Worm (Caenorhabditis elegans) whole organism, L1 larva: Measurements from ENCODE around the gene C45G9.6.

Source experiments
- C04F5.9 ChIP-seq: sonication (generic microtip); optimal IDR thresholded peaks from 2 replicates; lab custom pipeline; 2016; ENCODE audit warnings: missing genetic modification characterization, missing compliant biosample characterization
- F16B12.6 ChIP-seq: fragments of 150-350 bp; optimal IDR thresholded peaks from 2 replicates; lab custom pipeline; 2014; ENCODE audit warnings: missing biosample characterization, missing genetic modification characterization
- aha-1 ChIP-seq: fragments of 150-350 bp; optimal IDR thresholded peaks from 2 replicates; lab custom pipeline; 2014; ENCODE audit warnings: missing biosample characterization, missing genetic modification characterization
- alr-1 ChIP-seq: fragments of 200-800 bp; sonication (Bioruptor generic); optimal IDR thresholded peaks from 2 replicates; lab custom pipeline; 2018; ENCODE audit warnings: borderline replicate concordance, mild to moderate bottlenecking, missing genetic modification characterization, missing compliant biosample characterization
- aly-2 ChIP-seq: fragments of 150-350 bp; optimal IDR thresholded peaks from 2 replicates; lab custom pipeline; 2014; ENCODE audit warnings: missing biosample characterization, missing genetic modification characterization
- blmp-1 ChIP-seq: fragments of 150-350 bp; optimal IDR thresholded peaks from 2 replicates; lab custom pipeline; 2014; ENCODE audit warnings: missing biosample characterization, missing genetic modification characterization
- ceh-63 ChIP-seq: fragments of 200-800 bp; sonication (Bioruptor generic); optimal IDR thresholded peaks from 2 replicates; lab custom pipeline; 2018; ENCODE audit warnings: mild to moderate bottlenecking, missing genetic modification characterization, missing compliant biosample characterization
- dpl-1 ChIP-seq, 3 experiments: fragments of 150-350 bp in 2 of 3; sonication (generic microtip) in 1 of 3; optimal IDR thresholded peaks; 2 replicates each; lab custom pipeline; 2014 to 2017; ENCODE audit warnings: missing biosample characterization in 3 of 3, missing genetic modification characterization in 3 of 3, missing genetic modification reagents in 3 of 3
- dsc-1 ChIP-seq: sonication (generic microtip); optimal IDR thresholded peaks from 2 replicates; lab custom pipeline; 2016; ENCODE audit warnings: mild to moderate bottlenecking, missing genetic modification characterization, missing compliant biosample characterization
- efl-1 ChIP-seq, 4 experiments: fragments of 150-350 bp; optimal IDR thresholded peaks in 3 of 4; peaks in 1 of 4; 1 replicate in 1 of 4; 2 replicates in 3 of 4; lab custom pipeline; 2014; ENCODE audit warnings: missing biosample characterization in 2 of 4, missing genetic modification characterization in 2 of 4, missing genetic modification reagents in 2 of 4
- efl-3 ChIP-seq: fragments of 200-800 bp; sonication (Bioruptor generic); optimal IDR thresholded peaks from 2 replicates; lab custom pipeline; 2018; ENCODE audit warnings: mild to moderate bottlenecking, missing genetic modification characterization, missing compliant biosample characterization
- elt-2 ChIP-seq: sonication (generic microtip); optimal IDR thresholded peaks from 2 replicates; lab custom pipeline; 2016; ENCODE audit warnings: missing genetic modification characterization, mild to moderate bottlenecking, inconsistent platforms, missing compliant biosample characterization, missing genetic modification reagents
- ets-5 ChIP-seq: fragments of 200-800 bp; sonication (Bioruptor generic); IDR thresholded peaks from 2 replicates; pipeline ENCODE4 v1.3.6; 2022; ENCODE audit warnings: missing genetic modification characterization, missing compliant biosample characterization
- fkh-4 ChIP-seq: sonication (generic microtip); optimal IDR thresholded peaks from 2 replicates; lab custom pipeline; 2016; ENCODE audit warnings: missing compliant biosample characterization, missing genetic modification characterization, borderline replicate concordance
- fkh-8 ChIP-seq: sonication (generic microtip); optimal IDR thresholded peaks from 2 replicates; lab custom pipeline; 2016; ENCODE audit warnings: mild to moderate bottlenecking, missing genetic modification characterization, missing compliant biosample characterization
- fos-1 ChIP-seq: fragments of 150-350 bp; optimal IDR thresholded peaks from 2 replicates; lab custom pipeline; 2014; ENCODE audit warnings: missing biosample characterization, missing genetic modification characterization
- hlh-17 ChIP-seq: fragments of 200-800 bp; sonication (Bioruptor generic); optimal IDR thresholded peaks from 2 replicates; lab custom pipeline; 2018; ENCODE audit warnings: missing genetic modification characterization, mild to moderate bottlenecking, missing compliant biosample characterization, moderate library complexity, borderline replicate concordance
- irx-1 ChIP-seq: sonication (generic microtip); optimal IDR thresholded peaks from 2 replicates; lab custom pipeline; 2016; ENCODE audit warnings: missing genetic modification characterization, missing compliant biosample characterization
- isw-1 ChIP-seq: fragments of 200-800 bp; sonication (Bioruptor generic); IDR thresholded peaks from 2 replicates; pipeline ENCODE4 v1.3.6; 2022; ENCODE audit warnings: missing genetic modification characterization, missing compliant biosample characterization
- jun-1 ChIP-seq: fragments of 150-350 bp; optimal IDR thresholded peaks from 2 replicates; lab custom pipeline; 2014; ENCODE audit warnings: missing biosample characterization, missing genetic modification reagents, missing genetic modification characterization
- lin-13 ChIP-seq: fragments of 150-350 bp; optimal IDR thresholded peaks from 2 replicates; lab custom pipeline; 2014; ENCODE audit warnings: missing biosample characterization, missing genetic modification reagents, missing genetic modification characterization
- lin-35 ChIP-seq, 2 experiments: fragments of 150-350 bp; optimal IDR thresholded peaks; 2 replicates each; lab custom pipeline; 2014; ENCODE audit warnings: missing biosample characterization in 2 of 2, missing genetic modification characterization in 2 of 2, missing genetic modification reagents in 2 of 2
- lir-3 ChIP-seq: sonication (generic microtip); optimal IDR thresholded peaks from 2 replicates; lab custom pipeline; 2016; ENCODE audit warnings: mild to moderate bottlenecking, missing genetic modification characterization, moderate library complexity, missing compliant biosample characterization; ENCODE audit not compliant: poor library complexity
- lsy-2 ChIP-seq, 2 experiments: fragments of 150-350 bp; optimal IDR thresholded peaks; 2 replicates each; lab custom pipeline; 2014; ENCODE audit warnings: missing biosample characterization in 2 of 2, missing genetic modification characterization in 2 of 2
- mep-1 ChIP-seq: fragments of 150-350 bp; optimal IDR thresholded peaks from 2 replicates; lab custom pipeline; 2014; ENCODE audit warnings: missing biosample characterization, missing genetic modification characterization
- nhr-12 ChIP-seq: sonication (generic microtip); optimal IDR thresholded peaks from 2 replicates; lab custom pipeline; 2017; ENCODE audit warnings: missing biosample characterization, missing genetic modification characterization
- nhr-237 ChIP-seq: fragments of 150-350 bp; optimal IDR thresholded peaks from 2 replicates; lab custom pipeline; 2014; ENCODE audit warnings: missing biosample characterization, missing genetic modification characterization
- nhr-71 ChIP-seq: sonication (generic microtip); optimal IDR thresholded peaks from 2 replicates; lab custom pipeline; 2016; ENCODE audit warnings: mild to moderate bottlenecking, missing genetic modification characterization, moderate library complexity, missing compliant biosample characterization
- nhr-77 ChIP-seq: fragments of 150-350 bp; optimal IDR thresholded peaks from 2 replicates; lab custom pipeline; 2014; ENCODE audit warnings: missing biosample characterization, missing genetic modification characterization
- nhr-85 ChIP-seq: sonication (generic microtip); peaks from one replicate; lab custom pipeline; 2016; ENCODE audit warnings: missing genetic modification characterization, inconsistent platforms, missing compliant biosample characterization
- pag-3 ChIP-seq: sonication (generic microtip); optimal IDR thresholded peaks from 2 replicates; lab custom pipeline; 2017; ENCODE audit warnings: missing genetic modification characterization, mild to moderate bottlenecking, missing compliant biosample characterization, antibody characterized with exemption, borderline replicate concordance; ENCODE audit not compliant: insufficient read depth
- pax-3 ChIP-seq: fragments of 200-800 bp; sonication (Bioruptor generic); optimal IDR thresholded peaks from 2 replicates; lab custom pipeline; 2018; ENCODE audit warnings: mild to moderate bottlenecking, missing genetic modification characterization, moderate library complexity, missing compliant biosample characterization
- pqm-1 ChIP-seq: sonication (generic microtip); optimal IDR thresholded peaks from 3 replicates; lab custom pipeline; 2017; ENCODE audit warnings: missing biosample characterization, missing genetic modification characterization
- skn-1 ChIP-seq: fragments of 150-350 bp; optimal IDR thresholded peaks from 2 replicates; lab custom pipeline; 2014; ENCODE audit warnings: missing biosample characterization, missing genetic modification characterization
- snpc-4 ChIP-seq: fragments of 150-350 bp; optimal IDR thresholded peaks from 2 replicates; lab custom pipeline; 2014; ENCODE audit warnings: missing biosample characterization, missing genetic modification characterization
- snu-23 ChIP-seq: sonication (generic microtip); optimal IDR thresholded peaks from 2 replicates; lab custom pipeline; 2016; ENCODE audit warnings: missing genetic modification characterization, missing compliant biosample characterization
- sox-4 ChIP-seq: sonication (generic microtip); optimal IDR thresholded peaks from 2 replicates; lab custom pipeline; 2016; ENCODE audit warnings: missing genetic modification characterization, missing compliant biosample characterization
- sptf-1 ChIP-seq: fragments of 150-350 bp; optimal IDR thresholded peaks from 2 replicates; lab custom pipeline; 2014; ENCODE audit warnings: missing biosample characterization, missing genetic modification characterization
- sup-37 ChIP-seq: fragments of 200-800 bp; sonication (Bioruptor generic); optimal IDR thresholded peaks from 2 replicates; lab custom pipeline; 2018; ENCODE audit warnings: mild to moderate bottlenecking, missing genetic modification characterization, missing compliant biosample characterization
- swsn-7 ChIP-seq: sonication (generic microtip); optimal IDR thresholded peaks from 2 replicates; lab custom pipeline; 2016; ENCODE audit warnings: missing genetic modification characterization, missing compliant biosample characterization
- tlp-1 ChIP-seq: fragments of 150-350 bp; optimal IDR thresholded peaks from 2 replicates; lab custom pipeline; 2014; ENCODE audit warnings: missing biosample characterization, missing genetic modification characterization
- unc-130 ChIP-seq: fragments of 150-350 bp; optimal IDR thresholded peaks from 2 replicates; lab custom pipeline; 2017; ENCODE audit warnings: missing biosample characterization, missing genetic modification characterization, inconsistent platforms
- unc-30 ChIP-seq: sonication (generic microtip); optimal IDR thresholded peaks from 2 replicates; lab custom pipeline; 2017; ENCODE audit warnings: missing biosample characterization, missing genetic modification characterization
- unc-86 ChIP-seq: sonication (generic microtip); optimal IDR thresholded peaks from 2 replicates; lab custom pipeline; 2016; ENCODE audit warnings: missing genetic modification characterization, missing compliant biosample characterization
- unc-98 ChIP-seq: fragments of 200-800 bp; sonication (Bioruptor generic); IDR thresholded peaks from 2 replicates; pipeline ENCODE4 v1.3.6; 2022; ENCODE audit warnings: missing genetic modification characterization, missing compliant biosample characterization
- xbp-1 ChIP-seq: sonication (generic microtip); optimal IDR thresholded peaks from 2 replicates; lab custom pipeline; 2016; ENCODE audit warnings: missing genetic modification characterization, missing compliant biosample characterization
- zag-1 ChIP-seq: fragments of 150-350 bp; optimal IDR thresholded peaks from 2 replicates; lab custom pipeline; 2014; ENCODE audit warnings: missing biosample characterization, missing genetic modification characterization
- ztf-11 ChIP-seq, 2 experiments: sonication (generic microtip); optimal IDR thresholded peaks; 2 replicates each; lab custom pipeline; 2016 to 2017; ENCODE audit warnings: missing genetic modification characterization in 2 of 2, missing biosample characterization in 1 of 2, missing compliant biosample characterization in 1 of 2
- ztf-4 ChIP-seq: fragments of 150-350 bp; optimal IDR thresholded peaks from 2 replicates; lab custom pipeline; 2014; ENCODE audit warnings: missing biosample characterization, missing genetic modification characterization

C45G9.6 gene

ce11 chrIII:4987666-4988065 is 48.6 kb upstream of the C45G9.6 start:
- no peak for TF ChIP-seq ceh-63 (GFP tag; lab: Kevin White, UChicago)
- no peak for TF ChIP-seq skn-1 (tag; lab: Kevin White, UChicago)
- TF ChIP-seq efl-1 (optimal IDR thresholded peaks at IDR 0.05; lab: Kevin White, UChicago), result no peak
- TF ChIP-seq efl-1 (GFP tag; optimal IDR thresholded peaks at IDR 0.05 in 1 of 2; lab: Kevin White, UChicago), result peak in 1 of 2 experiments; percentile 43
- no peak for TF ChIP-seq sox-4 (tag; lab: Kevin White, UChicago)
- TF ChIP-seq unc-86 (tag; lab: Kevin White, UChicago), result no peak
- no peak for TF ChIP-seq irx-1
- no peak for TF ChIP-seq efl-3
- TF ChIP-seq isw-1, result no peak

- no peak for TF ChIP-seq unc-98 (GFP tag; lab: Robert Waterston, UW)
- no peak for TF ChIP-seq unc-130
- no peak for TF ChIP-seq unc-30
- no peak for TF ChIP-seq pax-3 (tag; lab: Kevin White, UChicago)
- TF ChIP-seq aha-1 (tag; lab: Kevin White, UChicago), result no peak
- TF ChIP-seq efl-3, result no peak
- TF ChIP-seq lin-13 (GFP tag; lab: Kevin White, UChicago), result no peak
- TF ChIP-seq nhr-237 (tag; lab: Kevin White, UChicago), result no peak
- TF ChIP-seq ceh-63 (GFP tag; lab: Kevin White, UChicago), result no peak
- TF ChIP-seq dsc-1 (tag; lab: Kevin White, UChicago), result no peak
- no peak for TF ChIP-seq jun-1 (tag; lab: Kevin White, UChicago)
- TF ChIP-seq unc-86 (tag; lab: Kevin White, UChicago), result no peak
- TF ChIP-seq xbp-1 (tag; lab: Kevin White, UChicago), result peak; percentile 77
- TF ChIP-seq sptf-1 (tag; lab: Kevin White, UChicago), result no peak
- TF ChIP-seq elt-2 (tag; lab: Kevin White, UChicago), result no peak
- no peak for TF ChIP-seq sup-37
- no peak for TF ChIP-seq lir-3
- no peak for TF ChIP-seq C04F5.9 (tag; lab: Kevin White, UChicago)
- TF ChIP-seq swsn-7 (tag; lab: Kevin White, UChicago), result no peak
- no peak for TF ChIP-seq tlp-1 (tag; lab: Kevin White, UChicago)
- TF ChIP-seq dpl-1 (GFP tag; optimal IDR thresholded peaks at IDR 0.05; lab: Kevin White, UChicago), result peak in 2 of 3 experiments; percentile 27 to 34
- TF ChIP-seq ztf-4 (tag; lab: Kevin White, UChicago), result no peak
- TF ChIP-seq ztf-11 (tag; optimal IDR thresholded peaks at IDR 0.05; lab: Kevin White, UChicago), result no peak
- no peak for TF ChIP-seq aly-2 (tag; lab: Kevin White, UChicago)
- peak; percentile 55 for TF ChIP-seq snu-23
- no peak for TF ChIP-seq F16B12.6
- TF ChIP-seq pag-3 (tag; lab: Kevin White, UChicago), result no peak
- TF ChIP-seq zag-1 (tag; lab: Kevin White, UChicago), result no peak
- no peak for TF ChIP-seq isw-1
- TF ChIP-seq lin-35 (GFP tag; optimal IDR thresholded peaks at IDR 0.05; lab: Kevin White, UChicago), result peak; percentile 8 to 46
- TF ChIP-seq sox-4 (tag; lab: Kevin White, UChicago), result no peak
- TF ChIP-seq hlh-17 (GFP tag; lab: Kevin White, UChicago), result no peak
- no peak for TF ChIP-seq fkh-4 (tag; lab: Kevin White, UChicago)
- no peak for TF ChIP-seq fkh-8 (tag; lab: Kevin White, UChicago)
- TF ChIP-seq nhr-77, result no peak
- TF ChIP-seq ets-5 (GFP tag; lab: Robert Waterston, UW), result no peak
- TF ChIP-seq snpc-4 (tag; lab: Kevin White, UChicago), result no peak
- peak; percentile 93 for TF ChIP-seq nhr-85 (tag; lab: Kevin White, UChicago)
- TF ChIP-seq fos-1 (tag; lab: Kevin White, UChicago), result no peak
- TF ChIP-seq lsy-2 (tag; optimal IDR thresholded peaks at IDR 0.05; lab: Kevin White, UChicago), result peak; percentile 7 to 47
- no peak for TF ChIP-seq pqm-1 (tag; lab: Kevin White, UChicago)
- peak in 1 of 2 experiments; percentile 24 for TF ChIP-seq efl-1 (optimal IDR thresholded peaks at IDR 0.05; lab: Kevin White, UChicago)
- peak in 1 of 2 experiments; percentile 89 for TF ChIP-seq efl-1 (GFP tag; optimal IDR thresholded peaks at IDR 0.05 in 1 of 2; lab: Kevin White, UChicago)
- peak; percentile 50 for TF ChIP-seq nhr-71
- no peak for TF ChIP-seq alr-1 (tag; lab: Kevin White, UChicago)
- TF ChIP-seq mep-1 (tag; lab: Kevin White, UChicago), result peak; percentile 59
- peak; percentile 94 for TF ChIP-seq blmp-1 (tag; lab: Kevin White, UChicago)
- TF ChIP-seq nhr-12 (tag; lab: Kevin White, UChicago), result no peak
Measured at ce11 chrIII:4998111-4998859, 38.0 kb upstream of the C45G9.6 start, which contains the start of gene tmem-131. Gene tmem-131, minus strand, starts transcription at chrIII:4998161.
